Worm (Caenorhabditis elegans): ENCODE measurements around the gene C25E10.11.

Gene C25E10.11

ce11 chrV:9053235-9053634 is 5.3 kb downstream of the C25E10.11 start:
- TF ChIP-seq ztf-6 (GFP tag; IDR thresholded peaks at IDR 0.05) = no peak
- no peak for TF ChIP-seq him-1 (tag; optimal IDR thresholded peaks at IDR 0.05)
- no peak for TF ChIP-seq attf-6 (GFP tag; IDR thresholded peaks at IDR 0.05)
- TF ChIP-seq K12H6.12 (tag; optimal IDR thresholded peaks at IDR 0.05) = no peak
- TF ChIP-seq rpc-1 (optimal IDR thresholded peaks at IDR 0.05) = no peak
- no peak for TF ChIP-seq rpc-1 (tag; optimal IDR thresholded peaks at IDR 0.05)
- no peak for TF ChIP-seq K11D2.4 (GFP tag; IDR thresholded peaks at IDR 0.05)
- TF ChIP-seq let-607 (tag; optimal IDR thresholded peaks at IDR 0.05) = no peak
- TF ChIP-seq lin-26 (GFP tag; IDR thresholded peaks at IDR 0.05) = no peak
- TF ChIP-seq ekl-4 (GFP tag; IDR thresholded peaks at IDR 0.05) = no peak
- no peak for TF ChIP-seq gei-17 (GFP tag; optimal IDR thresholded peaks at IDR 0.05)
- no peak for TF ChIP-seq ztf-28 (GFP tag; IDR thresholded peaks at IDR 0.05)
- no peak for TF ChIP-seq zfh-2 (GFP tag; conservative IDR thresholded peaks at IDR 0.05)

ce11 chrV:9051100-9051499 is 7.4 kb downstream of the C25E10.11 start, which contains the start of gene C25E10.7:
Gene C25E10.7, minus strand, starts transcription at chrV:9051200.
- TF ChIP-seq F57A8.1 (GFP tag; optimal IDR thresholded peaks at IDR 0.05) (no peak), ztf-3 (GFP tag; optimal IDR thresholded peaks at IDR 0.05) (no peak), hmg-20 (GFP tag; IDR thresholded peaks at IDR 0.05) (no peak), lin-26 (GFP tag; IDR thresholded peaks at IDR 0.05) (no peak), lin-40 (tag; optimal IDR thresholded peaks at IDR 0.05) (no peak), ceh-79 (tag; optimal IDR thresholded peaks at IDR 0.05) (no peak), B0261.1 (tag; optimal IDR thresholded peaks at IDR 0.05) (no peak), him-1 (tag; optimal IDR thresholded peaks at IDR 0.05) (no peak), madf-10 (tag; optimal IDR thresholded peaks at IDR 0.05) (no peak), nhr-179 (tag; optimal IDR thresholded peaks at IDR 0.05) (no peak), hmg-1.2 (GFP tag; IDR thresholded peaks at IDR 0.05) (no peak), fkh-3 (tag; optimal IDR thresholded peaks at IDR 0.05) (no peak), F52B5.7 (tag; optimal IDR thresholded peaks at IDR 0.05) (no peak), dox-1 (GFP tag; IDR thresholded peaks at IDR 0.05) (no peak), bed-2 (GFP tag; IDR thresholded peaks at IDR 0.05) (no peak), snpc-1.3 (tag; optimal IDR thresholded peaks at IDR 0.05; ENCODE audit: insufficient read depth) (no peak), die-1 (tag; optimal IDR thresholded peaks at IDR 0.05) (no peak)

- TF ChIP-seq B0336.3 (GFP tag; IDR thresholded peaks at IDR 0.05) (no peak), Y56A3A.18 (GFP tag; IDR thresholded peaks at IDR 0.05) (no peak), nhr-179 (tag; optimal IDR thresholded peaks at IDR 0.05) (no peak), snpc-4 (GFP tag; optimal IDR thresholded peaks at IDR 0.05) (no peak), snpc-4 (tag; optimal IDR thresholded peaks at IDR 0.05) (no peak), lin-54 (GFP tag; optimal IDR thresholded peaks at IDR 0.05) (no peak), lin-35 (GFP tag; optimal IDR thresholded peaks at IDR 0.05) (no peak), ceh-79 (tag; optimal IDR thresholded peaks at IDR 0.05) (no peak), snpc-3.4 (tag; optimal IDR thresholded peaks at IDR 0.05) (no peak), ceh-27 (GFP tag; optimal IDR thresholded peaks at IDR 0.05) (no peak), nfya-2 (GFP tag; IDR thresholded peaks at IDR 0.05) (no peak), snpc-1.3 (tag; optimal IDR thresholded peaks at IDR 0.05; ENCODE audit: insufficient read depth) (no peak), efl-1 (GFP tag; optimal IDR thresholded peaks at IDR 0.05) (no peak), B0261.1 (tag; optimal IDR thresholded peaks at IDR 0.05) (no peak), ztf-28 (GFP tag; IDR thresholded peaks at IDR 0.05) (no peak), ceh-100 (GFP tag; IDR thresholded peaks at IDR 0.05) (no peak)
Measured at ce11 chrV:9049271-9049670, 9.3 kb downstream of the C25E10.11 start.
